Fruit fly (Drosophila melanogaster): ENCODE data around the gene CG31142.
A peak's percentile ranks its signal among the peaks of the same experiment; 100 is the strongest.

CG31142 gene

DNA sequence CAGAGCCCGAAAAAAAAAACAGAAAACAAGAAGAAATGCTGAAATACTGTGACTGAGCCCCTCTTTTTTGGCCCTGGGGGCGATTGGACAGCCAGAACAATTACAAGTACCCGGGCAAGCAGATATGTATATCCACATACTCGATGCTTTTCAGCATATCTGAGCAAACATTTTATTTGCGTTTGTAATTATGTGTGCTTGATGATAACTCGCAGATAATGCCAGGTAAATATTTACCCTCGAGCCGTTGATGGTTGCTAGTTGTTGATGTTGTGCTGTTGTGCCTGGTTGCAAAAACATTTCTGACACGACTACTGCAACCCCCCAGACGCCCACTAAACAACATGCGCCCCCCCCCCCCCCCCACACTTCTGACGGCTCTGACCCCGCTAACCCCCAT, 9.7 kb upstream of the CG31142 start (continued):
- TF ChIP-seq bcd (GFP tag; optimal IDR thresholded peaks at IDR 0.05) (peak; percentile 28), cwo (GFP tag; optimal IDR thresholded peaks at IDR 0.05) (peak; percentile 40), CG10565 (GFP tag; optimal IDR thresholded peaks at IDR 0.05) (no peak), NfI (GFP tag; optimal IDR thresholded peaks at IDR 0.05) (peak; percentile 41), CG3281 (GFP tag; optimal IDR thresholded peaks at IDR 0.05) (peak; percentile 72), CG14441 (GFP tag; IDR thresholded peaks at IDR 0.05) (no peak), CG15011 (GFP tag; optimal IDR thresholded peaks at IDR 0.05) (peak; percentile 55), crol (GFP tag; IDR thresholded peaks at IDR 0.05) (peak; percentile 78), wdn (GFP tag; IDR thresholded peaks at IDR 0.05) (0 out of 2 replicates have a peak, but pooled peaks have one; percentile 26), vfl (GFP tag; optimal IDR thresholded peaks at IDR 0.05) (no peak), dan (GFP tag; IDR thresholded peaks at IDR 0.05) (no peak), corto (GFP tag; optimal IDR thresholded peaks at IDR 0.05) (no peak), CG3407 (GFP tag; optimal IDR thresholded peaks at IDR 0.05) (peak; percentile 43), CG9797 (GFP tag; optimal IDR thresholded peaks at IDR 0.05) (no peak), Asciz (GFP tag; optimal IDR thresholded peaks at IDR 0.05) (peak; percentile 66), sr (GFP tag; IDR thresholded peaks at IDR 0.05) (peak; percentile 25; the same call in 1 of the 3 replicates), CG12299 (tag; optimal IDR thresholded peaks at IDR 0.05) (peak; percentile 21), run (tag; optimal IDR thresholded peaks at IDR 0.05) (peak; percentile 44), HmgZ (tag; optimal IDR thresholded peaks at IDR 0.05) (peak; percentile 43), CG1603 (tag; optimal IDR thresholded peaks at IDR 0.05) (peak; percentile 34), grau (tag; optimal IDR thresholded peaks at IDR 0.05) (no peak), CG12219 (GFP tag; optimal IDR thresholded peaks at IDR 0.05) (peak; percentile 56), dmrt99B (tag; optimal IDR thresholded peaks at IDR 0.05) (peak; percentile 52), pb (GFP tag; optimal IDR thresholded peaks at IDR 0.05) (no peak), Nf-YC (tag; optimal IDR thresholded peaks at IDR 0.05) (peak; percentile 26), CG1233 (GFP tag; optimal IDR thresholded peaks at IDR 0.05) (peak; percentile 62), salm (tag; optimal IDR thresholded peaks at IDR 0.05) (peak; percentile 70), Sry-δ (GFP tag; optimal IDR thresholded peaks at IDR 0.05) (no peak), klu (GFP tag; IDR thresholded peaks at IDR 0.05) (no peak), CG1529 (GFP tag; optimal IDR thresholded peaks at IDR 0.05) (peak; percentile 21), kni (GFP tag; optimal IDR thresholded peaks at IDR 0.05) (peak; percentile 30), CG4424 (GFP tag; optimal IDR thresholded peaks at IDR 0.05) (no peak), Oaz (GFP tag; IDR thresholded peaks at IDR 0.05) (peak; percentile 26; the same call in 1 of the 2 replicates), CG17568 (GFP tag; optimal IDR thresholded peaks at IDR 0.05) (peak; percentile 72), CG7556 (GFP tag; optimal IDR thresholded peaks at IDR 0.05) (peak; percentile 29), sob (GFP tag; IDR thresholded peaks at IDR 0.05) (peak; percentile 63; the same call in 1 of the 2 replicates), CG9932 (GFP tag; IDR thresholded peaks at IDR 0.05) (no peak), CG12236 (GFP tag; optimal IDR thresholded peaks at IDR 0.05) (no peak), onecut (GFP tag; IDR thresholded peaks at IDR 0.05) (peak; percentile 42), CG6765 (GFP tag; optimal IDR thresholded peaks at IDR 0.05) (peak; percentile 75), CG11695 (GFP tag; IDR thresholded peaks at IDR 0.05) (peak; percentile 40; the same call in 1 of the 3 replicates), dysf (GFP tag; IDR thresholded peaks at IDR 0.05) (peak; percentile 24; the same call in 1 of the 3 replicates), pho (GFP tag; optimal IDR thresholded peaks at IDR 0.05) (no peak), HLHmδ (GFP tag; optimal IDR thresholded peaks at IDR 0.05) (peak; percentile 18), ranshi (GFP tag; IDR thresholded peaks at IDR 0.05) (peak; percentile 31; the same call in 1 of the 2 replicates), CrebB (tag; optimal IDR thresholded peaks at IDR 0.05) (peak; percentile 70), CG7357 (GFP tag; IDR thresholded peaks at IDR 0.05) (0 out of 3 replicates have a peak, but pooled peaks have one; percentile 14), abd-A (tag; optimal IDR thresholded peaks at IDR 0.05) (no peak), Sox100B (GFP tag; optimal IDR thresholded peaks at IDR 0.05) (peak; percentile 61), Awh (GFP tag; IDR thresholded peaks at IDR 0.05) (peak; percentile 59; the same call in 1 of the 2 replicates), maf-S (GFP tag; optimal IDR thresholded peaks at IDR 0.05) (no peak)

All from whole organism, embryonic.